Worm (Caenorhabditis elegans): Measurements from ENCODE around the gene ttll-5.

DNA sequence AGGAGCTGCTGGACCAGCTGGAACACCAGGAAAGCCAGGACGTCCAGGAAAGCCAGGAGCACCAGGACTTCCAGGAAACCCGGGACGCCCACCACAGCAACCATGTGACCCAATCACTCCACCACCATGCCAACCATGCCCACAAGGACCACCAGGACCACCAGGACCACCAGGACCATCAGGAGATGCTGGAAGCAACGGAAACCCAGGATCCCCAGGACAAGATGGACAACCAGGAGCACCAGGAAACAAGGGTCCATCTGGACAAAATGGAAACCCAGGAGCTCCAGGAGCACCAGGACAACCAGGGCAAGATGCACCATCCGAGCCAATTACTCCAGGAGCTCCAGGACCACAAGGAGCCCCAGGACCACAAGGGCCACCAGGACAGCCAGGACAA lies 24.5 kb upstream of the ttll-5 start:
- no peak for TF ChIP-seq unc-62 (GFP tag; optimal IDR thresholded peaks at IDR 0.05 in 1 of 2)
- TF ChIP-seq unc-62 (tag; optimal IDR thresholded peaks at IDR 0.05) = no peak
- no peak for TF ChIP-seq madf-9 (GFP tag; conservative IDR thresholded peaks at IDR 0.05)
- TF ChIP-seq mep-1 (tag; optimal IDR thresholded peaks at IDR 0.05) = no peak
- TF ChIP-seq nhr-237 (tag; optimal IDR thresholded peaks at IDR 0.05) = no peak
- no peak for TF ChIP-seq nhr-11 (tag; optimal IDR thresholded peaks at IDR 0.05)
- no peak for TF ChIP-seq nhr-25 (tag; optimal IDR thresholded peaks at IDR 0.05; ENCODE audit: borderline replicate concordance, insufficient read depth)
- TF ChIP-seq lin-1 (GFP tag; IDR thresholded peaks at IDR 0.05) = no peak
- TF ChIP-seq fos-1 (tag; optimal IDR thresholded peaks at IDR 0.05) = no peak
- no peak for TF ChIP-seq lin-39 (tag; optimal IDR thresholded peaks at IDR 0.05)
- TF ChIP-seq dpl-1 (GFP tag; optimal IDR thresholded peaks at IDR 0.05) = no peak
- no peak for TF ChIP-seq cey-2 (tag; optimal IDR thresholded peaks at IDR 0.05; ENCODE audit: borderline replicate concordance, insufficient read depth)
- TF ChIP-seq nhr-10 (tag; optimal IDR thresholded peaks at IDR 0.05) = no peak
- TF ChIP-seq F10B5.3 (tag; optimal IDR thresholded peaks at IDR 0.05) = no peak
